Worm (Caenorhabditis elegans) whole organism, early embryonic: ENCODE data around the gene C06H2.2.

ENCODE experiments used
- B0310.2 ChIP-seq: sonication (generic microtip); optimal IDR thresholded peaks from 2 replicates; lab custom pipeline; 2016; ENCODE audit warnings: mild to moderate bottlenecking, missing genetic modification characterization, missing compliant biosample characterization
- F13C5.2 ChIP-seq: sonication (generic microtip); optimal IDR thresholded peaks from 2 replicates; lab custom pipeline; 2017; ENCODE audit warnings: mild to moderate bottlenecking, missing genetic modification characterization, inconsistent platforms, missing compliant biosample characterization
- aly-1 ChIP-seq: sonication (generic microtip); optimal IDR thresholded peaks from 2 replicates; lab custom pipeline; 2016; ENCODE audit warnings: missing genetic modification characterization, missing compliant biosample characterization
- ama-1 ChIP-seq: fragments of 150-350 bp; optimal IDR thresholded peaks from 2 replicates; lab custom pipeline; 2014
- ceh-13 ChIP-seq: fragments of 200-800 bp; sonication (Bioruptor generic); optimal IDR thresholded peaks from 2 replicates; lab custom pipeline; 2018; ENCODE audit warnings: mild to moderate bottlenecking, missing genetic modification characterization, missing compliant biosample characterization
- ceh-36 ChIP-seq: sonication (generic microtip); optimal IDR thresholded peaks from 2 replicates; lab custom pipeline; 2016; ENCODE audit warnings: missing genetic modification characterization, inconsistent platforms, missing compliant biosample characterization
- ets-7 ChIP-seq: sonication (generic microtip); optimal IDR thresholded peaks from 2 replicates; lab custom pipeline; 2016; ENCODE audit warnings: missing genotype, missing genetic modification characterization, missing compliant biosample characterization
- flt-1 ChIP-seq: fragments of 200-800 bp; sonication (Bioruptor generic); IDR thresholded peaks from 2 replicates; pipeline ENCODE4 v1.3.6; 2022; ENCODE audit warnings: missing genetic modification characterization, missing compliant biosample characterization
- hmbx-1 ChIP-seq: sonication (generic microtip); optimal IDR thresholded peaks from 2 replicates; lab custom pipeline; 2016; ENCODE audit warnings: mild to moderate bottlenecking, missing genetic modification characterization, missing compliant biosample characterization
- hmg-4 ChIP-seq: fragments of 200-800 bp; sonication (Bioruptor generic); optimal IDR thresholded peaks from 2 replicates; lab custom pipeline; 2018; ENCODE audit warnings: mild to moderate bottlenecking, missing genetic modification characterization, missing compliant biosample characterization
- hnd-1 ChIP-seq: sonication (generic microtip); optimal IDR thresholded peaks from 2 replicates; lab custom pipeline; 2016; ENCODE audit warnings: missing genetic modification characterization, missing compliant biosample characterization
- pes-1 ChIP-seq: fragments of 200-800 bp; sonication (Bioruptor generic); IDR thresholded peaks from 2 replicates; pipeline ENCODE4 v1.3.6; 2022; ENCODE audit warnings: missing genetic modification reagents, missing genetic modification characterization, missing compliant biosample characterization
- scrt-1 ChIP-seq: fragments of 200-800 bp; sonication (Bioruptor generic); IDR thresholded peaks from 2 replicates; pipeline ENCODE4 v1.3.6; 2022; ENCODE audit warnings: missing genetic modification characterization, missing compliant biosample characterization
- sea-1 ChIP-seq: fragments of 200-800 bp; sonication (Bioruptor generic); conservative IDR thresholded peaks from 2 replicates; pipeline ENCODE4 v1.3.6; 2022; ENCODE audit warnings: missing genetic modification characterization, missing compliant biosample characterization
- tbx-11 ChIP-seq: fragments of 200-800 bp; sonication (Bioruptor generic); IDR thresholded peaks from 2 replicates; pipeline ENCODE4 v1.3.6; 2022; ENCODE audit warnings: missing genetic modification characterization, missing compliant biosample characterization
- tbx-37 ChIP-seq: fragments of 200-800 bp; sonication (Bioruptor generic); conservative IDR thresholded peaks from 2 replicates; pipeline ENCODE4 v1.3.6; 2022; ENCODE audit warnings: missing genetic modification reagents, missing genetic modification characterization, missing compliant biosample characterization
- tra-4 ChIP-seq: sonication (generic microtip); optimal IDR thresholded peaks from 2 replicates; lab custom pipeline; 2017; ENCODE audit warnings: missing genetic modification characterization, missing compliant biosample characterization

The C06H2.2 gene

ce11 chrV:11140326-11140725, 15.3 kb downstream of the C06H2.2 start:
- TF ChIP-seq pes-1 (GFP tag; lab: Robert Waterston, UW) (no peak), hmg-4 (GFP tag; lab: Kevin White, UChicago) (no peak), ceh-36 (tag; lab: Kevin White, UChicago) (no peak), B0310.2 (tag; lab: Kevin White, UChicago) (no peak), scrt-1 (no peak), tbx-11 (no peak), tra-4 (tag; lab: Kevin White, UChicago) (no peak), aly-1 (tag; lab: Kevin White, UChicago) (no peak), sea-1 (no peak), ets-7 (tag; lab: Kevin White, UChicago) (no peak), flt-1 (GFP tag; lab: Robert Waterston, UW) (no peak), ceh-13 (no peak), F13C5.2 (tag; lab: Kevin White, UChicago) (no peak), hmbx-1 (no peak), tbx-37 (GFP tag; lab: Robert Waterston, UW) (no peak), ama-1 (no peak)

ce11 chrV:11141179-11141578, 16.2 kb downstream of the C06H2.2 start, which contains the start of gene folt-1:
Gene folt-1 (plus strand): TSS chrV:11141479.
- no peak for TF ChIP-seq ama-1
- TF ChIP-seq ceh-13 = no peak
- no peak for TF ChIP-seq aly-1 (tag; lab: Kevin White, UChicago)
- TF ChIP-seq F13C5.2 (tag; lab: Kevin White, UChicago) = no peak
- no peak for TF ChIP-seq hmg-4 (GFP tag; lab: Kevin White, UChicago)
- TF ChIP-seq hmbx-1 = no peak
- no peak for TF ChIP-seq tbx-37 (GFP tag; lab: Robert Waterston, UW)
- no peak for TF ChIP-seq tbx-11
- no peak for TF ChIP-seq flt-1 (GFP tag; lab: Robert Waterston, UW)
- no peak for TF ChIP-seq scrt-1
- no peak for TF ChIP-seq pes-1 (GFP tag; lab: Robert Waterston, UW)
- TF ChIP-seq B0310.2 (tag; lab: Kevin White, UChicago) = no peak
- TF ChIP-seq tra-4 (tag; lab: Kevin White, UChicago) = no peak
- no peak for TF ChIP-seq ceh-36 (tag; lab: Kevin White, UChicago)
- TF ChIP-seq sea-1 = no peak
- TF ChIP-seq hnd-1 (tag; lab: Kevin White, UChicago) = no peak
- TF ChIP-seq ets-7 (tag; lab: Kevin White, UChicago) = no peak

- no peak for TF ChIP-seq ama-1
- no peak for TF ChIP-seq ceh-36 (tag; lab: Kevin White, UChicago)
- TF ChIP-seq aly-1 (tag; lab: Kevin White, UChicago) = no peak
- TF ChIP-seq scrt-1 = no peak
- no peak for TF ChIP-seq hnd-1 (tag; lab: Kevin White, UChicago)
- TF ChIP-seq F13C5.2 (tag; lab: Kevin White, UChicago) = no peak
- no peak for TF ChIP-seq tbx-37 (GFP tag; lab: Robert Waterston, UW)
- no peak for TF ChIP-seq B0310.2 (tag; lab: Kevin White, UChicago)
- TF ChIP-seq ceh-13 = no peak
- no peak for TF ChIP-seq hmg-4 (GFP tag; lab: Kevin White, UChicago)
- TF ChIP-seq ets-7 (tag; lab: Kevin White, UChicago) = no peak
- TF ChIP-seq sea-1 = no peak
- TF ChIP-seq tbx-11 = no peak
- no peak for TF ChIP-seq pes-1 (GFP tag; lab: Robert Waterston, UW)
- no peak for TF ChIP-seq tra-4 (tag; lab: Kevin White, UChicago)
- no peak for TF ChIP-seq flt-1 (GFP tag; lab: Robert Waterston, UW)
- no peak for TF ChIP-seq hmbx-1
Measured at ce11 chrV:11144694-11145093, 19.7 kb downstream of the C06H2.2 start, which contains the start of gene C06H2.7. Gene C06H2.7 (minus strand): TSS chrV:11144794.

ce11 chrV:11146958-11147779, 22.1 kb downstream of the C06H2.2 start, which contains the start of the genes T19C4.24 and nlp-33:
Gene T19C4.24 (minus strand): TSS chrV:11147008.
Gene nlp-33 (plus strand): TSS chrV:11147346.
- TF ChIP-seq ceh-36 (tag; lab: Kevin White, UChicago) = no peak
- TF ChIP-seq sea-1 = no peak
- no peak for TF ChIP-seq ceh-13
- TF ChIP-seq hmbx-1 = no peak
- TF ChIP-seq ets-7 (tag; lab: Kevin White, UChicago) = no peak
- TF ChIP-seq hmg-4 (GFP tag; lab: Kevin White, UChicago) = no peak
- TF ChIP-seq scrt-1 = no peak
- TF ChIP-seq pes-1 (GFP tag; lab: Robert Waterston, UW) = no peak
- TF ChIP-seq aly-1 (tag; lab: Kevin White, UChicago) = no peak
- no peak for TF ChIP-seq tbx-37 (GFP tag; lab: Robert Waterston, UW)
- TF ChIP-seq hnd-1 (tag; lab: Kevin White, UChicago) = no peak
- TF ChIP-seq tra-4 (tag; lab: Kevin White, UChicago) = no peak
- no peak for TF ChIP-seq ama-1

DNA sequence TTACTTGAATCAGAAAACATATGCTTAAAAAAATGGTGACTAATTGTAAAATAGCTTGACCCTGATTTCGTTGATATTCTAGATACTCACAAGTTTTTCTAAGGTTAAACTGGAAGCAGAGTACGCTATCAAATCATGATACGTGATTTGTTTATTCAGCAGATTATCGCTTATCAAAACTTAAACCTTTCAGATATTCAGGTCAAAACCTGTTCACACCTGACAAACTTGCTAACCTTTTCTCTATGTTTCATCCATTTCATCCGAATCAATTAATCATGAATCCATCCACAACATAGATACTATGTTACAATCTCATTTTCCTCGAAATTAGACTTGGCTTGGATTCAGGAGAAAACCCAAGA, 22.7 kb downstream of the C06H2.2 start:
- TF ChIP-seq aly-1 (tag; lab: Kevin White, UChicago) = no peak
- TF ChIP-seq tra-4 (tag; lab: Kevin White, UChicago) = no peak
- TF ChIP-seq ama-1 = no peak
- TF ChIP-seq flt-1 (GFP tag; lab: Robert Waterston, UW) = no peak
- TF ChIP-seq ceh-13 = no peak
- no peak for TF ChIP-seq ets-7 (tag; lab: Kevin White, UChicago)
- no peak for TF ChIP-seq tbx-11
- TF ChIP-seq sea-1 = no peak
- no peak for TF ChIP-seq tbx-37 (GFP tag; lab: Robert Waterston, UW)

ce11 chrV:11148971-11149370, 23.9 kb downstream of the C06H2.2 start:
- TF ChIP-seq ets-7 (tag; lab: Kevin White, UChicago) (no peak), B0310.2 (tag; lab: Kevin White, UChicago) (no peak), tbx-11 (no peak), scrt-1 (no peak), ceh-13 (no peak), aly-1 (tag; lab: Kevin White, UChicago) (no peak), sea-1 (no peak)

- no peak for TF ChIP-seq scrt-1
- TF ChIP-seq flt-1 (GFP tag; lab: Robert Waterston, UW) = no peak
- TF ChIP-seq B0310.2 (tag; lab: Kevin White, UChicago) = no peak
- TF ChIP-seq ceh-36 (tag; lab: Kevin White, UChicago) = no peak
- TF ChIP-seq tbx-11 = no peak
- TF ChIP-seq hmbx-1 = no peak
- TF ChIP-seq F13C5.2 (tag; lab: Kevin White, UChicago) = no peak
- TF ChIP-seq ets-7 (tag; lab: Kevin White, UChicago) = no peak
Measured at ce11 chrV:11149405-11149804, 24.4 kb downstream of the C06H2.2 start, which contains the start of gene T19C4.1. Gene T19C4.1 (plus strand): TSS chrV:11149705.
